Fruit fly (Drosophila melanogaster) whole organism, embryonic: ENCODE results near the gene CG6479.

ENCODE experiments used
- C15 ChIP-seq: fragments of 200-800 bp; sonication (Bioruptor generic); IDR thresholded peaks from 3 replicates; pipeline ENCODE4 v1.3.6; 2022; ENCODE audit warnings: missing biosample characterization, missing genetic modification characterization
- CG10366 ChIP-seq: fragments of 200-800 bp; sonication (Bioruptor generic); IDR thresholded peaks from 2 replicates; pipeline ENCODE4 v1.3.6; 2022; ENCODE audit warnings: missing biosample characterization, missing genetic modification characterization
- CG11398 ChIP-seq: fragments of 200-800 bp; sonication (Bioruptor generic); optimal IDR thresholded peaks from 2 replicates; lab custom pipeline; 2016; ENCODE audit warnings: missing biosample characterization, missing genetic modification characterization
- CG12104 ChIP-seq: fragments of 200-800 bp; sonication (Bioruptor generic); optimal IDR thresholded peaks from 3 replicates; lab custom pipeline; 2016; ENCODE audit warnings: missing biosample characterization, missing genetic modification characterization
- CG12391 ChIP-seq: fragments of 200-800 bp; sonication (Bioruptor generic); optimal IDR thresholded peaks from 3 replicates; lab custom pipeline; 2018; ENCODE audit warnings: missing biosample characterization, mild to moderate bottlenecking, missing genetic modification characterization, moderate library complexity
- CG12659 ChIP-seq: fragments of 200-800 bp; sonication (Bioruptor generic); optimal IDR thresholded peaks from 3 replicates; lab custom pipeline; 2017; ENCODE audit warnings: mild to moderate bottlenecking, missing biosample characterization, missing genetic modification reagents, missing genetic modification characterization
- CG14860 ChIP-seq: fragments of 200-800 bp; sonication (Bioruptor generic); IDR thresholded peaks from 3 replicates; pipeline ENCODE4 v1.3.6; 2022; ENCODE audit warnings: missing biosample characterization, missing genetic modification characterization; ENCODE audit not compliant: partially characterized antibody
- CG15011 ChIP-seq: fragments of 200-800 bp; sonication (Bioruptor generic); optimal IDR thresholded peaks from 3 replicates; lab custom pipeline; 2018; ENCODE audit warnings: missing biosample characterization, mild to moderate bottlenecking, missing genetic modification characterization
- CG15514 ChIP-seq: fragments of 200-800 bp; sonication (Bioruptor generic); optimal IDR thresholded peaks from 3 replicates; lab custom pipeline; 2017; ENCODE audit warnings: missing biosample characterization, missing genetic modification characterization, mild to moderate bottlenecking, moderate library complexity, missing genetic modification reagents
- CG17912 ChIP-seq: fragments of 200-800 bp; sonication (Bioruptor generic); optimal IDR thresholded peaks from 2 replicates; lab custom pipeline; 2018; ENCODE audit warnings: missing biosample characterization, mild to moderate bottlenecking, missing genetic modification characterization
- CG1792 ChIP-seq: fragments of 200-800 bp; sonication (Bioruptor generic); optimal IDR thresholded peaks from 2 replicates; lab custom pipeline; 2016; ENCODE audit warnings: missing biosample characterization, missing genetic modification characterization
- CG2678 ChIP-seq: fragments of 200-800 bp; sonication (Bioruptor generic); optimal IDR thresholded peaks from 3 replicates; lab custom pipeline; 2019; ENCODE audit warnings: missing biosample characterization, mild to moderate bottlenecking, missing genetic modification characterization, moderate library complexity
- CG34376 ChIP-seq: fragments of 200-800 bp; sonication (Bioruptor generic); optimal IDR thresholded peaks from 2 replicates; lab custom pipeline; 2018; ENCODE audit warnings: missing biosample characterization, mild to moderate bottlenecking, missing genetic modification characterization
- CG34422 ChIP-seq: fragments of 200-800 bp; sonication (Bioruptor generic); IDR thresholded peaks from 3 replicates; pipeline ENCODE4 v1.3.6; 2022; ENCODE audit warnings: missing biosample characterization, missing genetic modification characterization
- CG3995 ChIP-seq: fragments of 200-800 bp; sonication (Bioruptor generic); optimal IDR thresholded peaks from 3 replicates; lab custom pipeline; 2016; ENCODE audit warnings: missing biosample characterization, missing genetic modification characterization
- CG4282 ChIP-seq: fragments of 200-800 bp; sonication (Bioruptor generic); optimal IDR thresholded peaks from 2 replicates; lab custom pipeline; 2016; ENCODE audit warnings: missing biosample characterization, missing genetic modification characterization
- CG4328 ChIP-seq: fragments of 200-800 bp; sonication (Bioruptor generic); optimal IDR thresholded peaks from 3 replicates; lab custom pipeline; 2017; ENCODE audit warnings: missing biosample characterization, missing genetic modification reagents, missing genetic modification characterization
- CG5953 ChIP-seq: fragments of 200-800 bp; sonication (Bioruptor generic); IDR thresholded peaks from 2 replicates; pipeline ENCODE4 v1.3.6; 2022; ENCODE audit warnings: missing biosample characterization, missing genetic modification characterization
- CG6254 ChIP-seq: fragments of 200-800 bp; sonication (Bioruptor generic); optimal IDR thresholded peaks from 3 replicates; lab custom pipeline; 2017; ENCODE audit warnings: mild to moderate bottlenecking, missing biosample characterization, missing genetic modification reagents, missing genetic modification characterization
- CG6272 ChIP-seq: fragments of 200-800 bp; sonication (Bioruptor generic); IDR thresholded peaks from 2 replicates; pipeline ENCODE4 v1.3.6; 2022; ENCODE audit warnings: missing biosample characterization, missing genetic modification characterization
- CG6791 ChIP-seq: fragments of 200-800 bp; sonication (Bioruptor generic); IDR thresholded peaks from 3 replicates; pipeline ENCODE4 v1.3.6; 2022; ENCODE audit warnings: missing biosample characterization, missing genetic modification characterization; ENCODE audit not compliant: partially characterized antibody
- CG8281 ChIP-seq: fragments of 200-800 bp; sonication (Bioruptor generic); optimal IDR thresholded peaks from 2 replicates; lab custom pipeline; 2018; ENCODE audit warnings: missing biosample characterization, mild to moderate bottlenecking, missing genetic modification characterization, moderate library complexity
- CG8765 ChIP-seq: fragments of 200-800 bp; sonication (Bioruptor generic); IDR thresholded peaks from 2 replicates; pipeline ENCODE4 v1.3.6; 2022; ENCODE audit warnings: missing biosample characterization, missing genetic modification characterization
- CG8924 ChIP-seq: fragments of 200-800 bp; optimal IDR thresholded peaks from 3 replicates; lab custom pipeline; 2019; ENCODE audit warnings: missing biosample characterization, mild to moderate bottlenecking, missing genetic modification characterization, moderate library complexity
- CG8944 ChIP-seq: fragments of 200-800 bp; sonication (Bioruptor generic); optimal IDR thresholded peaks from 3 replicates; lab custom pipeline; 2016; ENCODE audit warnings: missing biosample characterization, missing genetic modification characterization
- Deaf1 ChIP-seq: fragments of 200-800 bp; optimal IDR thresholded peaks from 3 replicates; lab custom pipeline; 2019; ENCODE audit warnings: missing biosample characterization, mild to moderate bottlenecking, missing genetic modification characterization, moderate library complexity
- Dfd ChIP-seq, 2 experiments: fragments of >200 bp; optimal IDR thresholded peaks; 2 replicates each; lab custom pipeline; 2017; ENCODE audit warnings: missing biosample characterization in 2 of 2, missing genetic modification characterization in 2 of 2
- Eip74EF ChIP-seq, 2 experiments: fragments of 200-800 bp in 1 of 2; fragments of >200 bp in 1 of 2; sonication (Bioruptor generic) in 1 of 2; optimal IDR thresholded peaks; 2 replicates each; lab custom pipeline; 2017 to 2019; ENCODE audit warnings: missing biosample characterization in 2 of 2, missing genetic modification characterization in 2 of 2, mild to moderate bottlenecking in 1 of 2, moderate library complexity in 1 of 2
- HHEX ChIP-seq: fragments of 200-800 bp; sonication (Bioruptor generic); optimal IDR thresholded peaks from 3 replicates; lab custom pipeline; 2017; ENCODE audit warnings: missing biosample characterization, mild to moderate bottlenecking, missing genetic modification characterization, missing genetic modification reagents
- Hr3 ChIP-seq: fragments of 200-800 bp; sonication (Bioruptor generic); optimal IDR thresholded peaks from 3 replicates; lab custom pipeline; 2016; ENCODE audit warnings: missing biosample characterization, missing genetic modification characterization
- Hsf ChIP-seq: fragments of 200-800 bp; sonication (Bioruptor generic); optimal IDR thresholded peaks from 3 replicates; lab custom pipeline; 2016; ENCODE audit warnings: missing biosample characterization, missing genetic modification characterization
- Lim3 ChIP-seq: fragments of 200-800 bp; sonication (Bioruptor generic); IDR thresholded peaks from 2 replicates; pipeline ENCODE4 v1.3.6; 2022; ENCODE audit warnings: missing biosample characterization, missing genetic modification characterization
- Meics ChIP-seq: fragments of 200-800 bp; sonication (Bioruptor generic); optimal IDR thresholded peaks from 2 replicates; lab custom pipeline; 2017; ENCODE audit warnings: missing biosample characterization, mild to moderate bottlenecking, missing genetic modification characterization
- NK7.1 ChIP-seq: fragments of 200-800 bp; sonication (Bioruptor generic); optimal IDR thresholded peaks from 3 replicates; lab custom pipeline; 2016; ENCODE audit warnings: missing biosample characterization, missing genetic modification characterization
- aop ChIP-seq: fragments of 200-800 bp; sonication (Bioruptor generic); IDR thresholded peaks from 2 replicates; pipeline ENCODE4 v1.3.6; 2022; ENCODE audit warnings: missing biosample characterization, missing genetic modification characterization
- ato ChIP-seq: fragments of 200-800 bp; sonication (Bioruptor generic); IDR thresholded peaks from 2 replicates; pipeline ENCODE4 v1.3.6; 2022; ENCODE audit warnings: missing biosample characterization, missing genetic modification characterization; ENCODE audit not compliant: partially characterized antibody
- btn ChIP-seq: fragments of 200-800 bp; sonication (Bioruptor generic); optimal IDR thresholded peaks from 2 replicates; lab custom pipeline; 2016; ENCODE audit warnings: missing biosample characterization, missing genetic modification characterization
- cato ChIP-seq: fragments of 200-800 bp; sonication (Bioruptor generic); optimal IDR thresholded peaks from 2 replicates; lab custom pipeline; 2016; ENCODE audit warnings: missing biosample characterization, missing genetic modification characterization, borderline replicate concordance
- ci ChIP-seq: fragments of 200-800 bp; sonication (Bioruptor generic); IDR thresholded peaks from 3 replicates; pipeline ENCODE4 v1.3.6; 2022; ENCODE audit warnings: missing biosample characterization, missing genetic modification characterization
- dpn ChIP-seq, 2 experiments: fragments of 200-800 bp; sonication (Bioruptor generic); optimal IDR thresholded peaks; 3 replicates each; lab custom pipeline; 2016; ENCODE audit warnings: missing biosample characterization in 2 of 2, missing genetic modification characterization in 2 of 2
- en ChIP-seq: fragments of 200-800 bp; sonication (Bioruptor generic); optimal IDR thresholded peaks from 2 replicates; lab custom pipeline; 2016; ENCODE audit warnings: missing biosample characterization, missing genetic modification characterization
- gcm ChIP-seq: fragments of 200-800 bp; sonication (Bioruptor generic); optimal IDR thresholded peaks from 2 replicates; lab custom pipeline; 2019; ENCODE audit warnings: missing biosample characterization, mild to moderate bottlenecking, missing genetic modification characterization, moderate library complexity
- insv ChIP-seq, 2 experiments: fragments of 200-800 bp; sonication (Bioruptor generic); optimal IDR thresholded peaks; 3 replicates each; lab custom pipeline; 2016 to 2018; ENCODE audit warnings: missing biosample characterization in 2 of 2, missing genetic modification characterization in 2 of 2
- jigr1 ChIP-seq: fragments of 200-800 bp; sonication (Bioruptor generic); IDR thresholded peaks from 3 replicates; pipeline ENCODE4 v1.3.6; 2022; ENCODE audit warnings: missing biosample characterization, missing genetic modification characterization
- kni ChIP-seq: fragments of 200-800 bp; sonication (Bioruptor generic); optimal IDR thresholded peaks from 3 replicates; lab custom pipeline; 2017; ENCODE audit warnings: mild to moderate bottlenecking, missing biosample characterization, missing genetic modification reagents, missing genetic modification characterization
- nom ChIP-seq: fragments of 200-800 bp; sonication (Bioruptor generic); optimal IDR thresholded peaks from 2 replicates; lab custom pipeline; 2017; ENCODE audit warnings: missing biosample characterization, missing genetic modification characterization, mild to moderate bottlenecking, moderate library complexity, missing genetic modification reagents
- pros ChIP-seq: fragments of 200-800 bp; sonication (Bioruptor generic); optimal IDR thresholded peaks from 3 replicates; lab custom pipeline; 2019; ENCODE audit warnings: missing biosample characterization, mild to moderate bottlenecking, missing genetic modification characterization, moderate library complexity
- rib ChIP-seq: fragments of 200-800 bp; sonication (Bioruptor generic); IDR thresholded peaks from 2 replicates; pipeline ENCODE4 v1.3.6; 2022; ENCODE audit warnings: missing biosample characterization, missing genetic modification characterization
- run ChIP-seq: fragments of 200-800 bp; sonication (Bioruptor generic); optimal IDR thresholded peaks from 3 replicates; lab custom pipeline; 2018; ENCODE audit warnings: missing biosample characterization, mild to moderate bottlenecking, missing genetic modification characterization
- tap ChIP-seq: fragments of 200-800 bp; optimal IDR thresholded peaks from 3 replicates; lab custom pipeline; 2019; ENCODE audit warnings: missing biosample characterization, mild to moderate bottlenecking, missing genetic modification characterization, moderate library complexity
- unc-4 ChIP-seq: fragments of 200-800 bp; sonication (Bioruptor generic); IDR thresholded peaks from 2 replicates; pipeline ENCODE4 v1.3.6; 2022; ENCODE audit warnings: missing biosample characterization, missing genetic modification characterization; ENCODE audit not compliant: partially characterized antibody

CG6479 gene

DNA sequence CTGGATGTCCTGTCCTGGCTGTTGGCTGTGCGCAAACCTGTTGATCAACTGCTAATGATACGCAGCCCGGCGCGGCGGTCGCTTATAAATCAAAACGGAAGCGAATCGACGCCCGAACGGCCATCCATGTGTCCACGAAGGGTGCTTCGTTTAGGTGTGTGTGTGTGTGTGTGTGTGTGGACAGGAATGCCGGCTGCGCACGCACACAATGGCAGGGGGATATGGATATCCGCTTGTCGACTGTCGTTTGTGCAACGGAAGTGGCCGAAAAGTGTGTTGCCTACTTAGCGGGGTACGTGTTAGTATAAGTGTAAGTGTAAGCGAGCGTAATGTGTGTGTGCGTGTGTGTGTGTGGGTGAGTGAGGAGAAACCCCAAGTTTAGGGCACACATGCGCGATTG is 10.5 kb upstream of the CG6479 start, which contains the start of gene Mip:
TSS of gene Mip (minus strand) at position 63 of the 400 bp plus-strand sequence.
- TF ChIP-seq Lim3 (GFP tag; lab: Robert Waterston, UW) (no peak), HHEX (GFP tag; lab: Kevin White, UChicago) (no peak), CG15514 (GFP tag; lab: Kevin White, UChicago) (no peak), CG8944 (GFP tag; lab: Kevin White, UChicago) (no peak), CG12391 (no peak), CG8281 (no peak), CG12659 (no peak), gcm (GFP tag; lab: Kevin White, UChicago) (no peak), ci (GFP tag; lab: Robert Waterston, UW) (no peak), kni (no peak), CG2678 (tag; lab: Kevin White, UChicago) (no peak), NK7.1 (GFP tag; lab: Kevin White, UChicago) (no peak), CG4328 (no peak), CG5953 (GFP tag; lab: Robert Waterston, UW) (no peak), CG4282 (no peak), ato (GFP tag; lab: Robert Waterston, UW) (no peak), insv (GFP tag; optimal IDR thresholded peaks at IDR 0.05; lab: Kevin White, UChicago) (no peak), Deaf1 (tag; lab: Kevin White, UChicago) (peak; percentile 83), dpn (GFP tag; optimal IDR thresholded peaks at IDR 0.05; lab: Kevin White, UChicago) (no peak), pros (GFP tag; lab: Kevin White, UChicago) (no peak), en (no peak), aop (GFP tag; lab: Robert Waterston, UW) (no peak), CG34376 (GFP tag; lab: Kevin White, UChicago) (no peak), CG12104 (GFP tag; lab: Kevin White, UChicago) (no peak), Meics (GFP tag; lab: Kevin White, UChicago) (no peak), Eip74EF (GFP tag; optimal IDR thresholded peaks at IDR 0.05; lab: Kevin White, UChicago) (no peak), tap (tag; lab: Kevin White, UChicago) (no peak), CG34422 (GFP tag; lab: Robert Waterston, UW) (no peak), CG17912 (no peak), CG8924 (tag; lab: Kevin White, UChicago) (no peak), CG8765 (GFP tag; lab: Robert Waterston, UW) (no peak), unc-4 (GFP tag; lab: Robert Waterston, UW) (no peak), CG14860 (GFP tag; lab: Robert Waterston, UW) (no peak), CG6272 (GFP tag; lab: Robert Waterston, UW) (no peak), CG1792 (GFP tag; lab: Kevin White, UChicago) (no peak), run (tag; lab: Kevin White, UChicago) (no peak), CG3995 (GFP tag; lab: Kevin White, UChicago) (no peak), nom (no peak), Dfd (GFP tag; optimal IDR thresholded peaks at IDR 0.05; lab: Kevin White, UChicago) (peak in 1 of 2 experiments; percentile 13), CG10366 (GFP tag; lab: Robert Waterston, UW) (no peak), CG6791 (no peak), CG11398 (GFP tag; lab: Kevin White, UChicago) (no peak), jigr1 (GFP tag; lab: Robert Waterston, UW) (no peak), cato (GFP tag; lab: Kevin White, UChicago) (no peak), Hsf (GFP tag; lab: Kevin White, UChicago) (no peak), C15 (GFP tag; lab: Robert Waterston, UW) (no peak), rib (GFP tag; lab: Robert Waterston, UW) (no peak), CG15011 (no peak), Hr3 (no peak), CG6254 (GFP tag; lab: Kevin White, UChicago) (no peak), btn (GFP tag; lab: Kevin White, UChicago) (no peak)
